Worm (Caenorhabditis elegans) whole organism, young adult: ENCODE results near the gene sti-1.

Source experiments
- B0035.1 ChIP-seq: sonication (generic microtip); optimal IDR thresholded peaks from 2 replicates; lab custom pipeline; 2016; ENCODE audit warnings: missing genetic modification characterization, mild to moderate bottlenecking, missing compliant biosample characterization, missing genotype, missing genetic modification reagents
- B0261.1 ChIP-seq: sonication (generic microtip); optimal IDR thresholded peaks from 2 replicates; lab custom pipeline; 2016; ENCODE audit warnings: mild to moderate bottlenecking, missing genetic modification characterization, moderate library complexity, missing compliant biosample characterization
- B0336.3 ChIP-seq: fragments of 200-800 bp; sonication (Bioruptor generic); IDR thresholded peaks from 2 replicates; pipeline ENCODE4 v1.3.6; 2022; ENCODE audit warnings: missing genetic modification characterization, missing compliant biosample characterization
- F22D6.2 ChIP-seq: sonication (generic microtip); optimal IDR thresholded peaks from 2 replicates; lab custom pipeline; 2016; ENCODE audit warnings: mild to moderate bottlenecking, missing genetic modification characterization, missing compliant biosample characterization
- F52B5.7 ChIP-seq: sonication (generic microtip); optimal IDR thresholded peaks from 2 replicates; lab custom pipeline; 2016; ENCODE audit warnings: mild to moderate bottlenecking, missing genetic modification characterization, missing compliant biosample characterization
- K11D2.4 ChIP-seq: fragments of 200-800 bp; sonication (Bioruptor generic); IDR thresholded peaks from 2 replicates; pipeline ENCODE4 v1.3.6; 2022; ENCODE audit warnings: missing genetic modification reagents, missing genetic modification characterization, missing compliant biosample characterization
- K12H6.12 ChIP-seq: fragments of 200-800 bp; sonication (Bioruptor generic); optimal IDR thresholded peaks from 2 replicates; lab custom pipeline; 2018; ENCODE audit warnings: mild to moderate bottlenecking, missing genetic modification characterization, missing compliant biosample characterization
- Y53G8AR.9 ChIP-seq: fragments of 200-800 bp; sonication (Bioruptor generic); conservative IDR thresholded peaks from 2 replicates; pipeline ENCODE4 v1.3.6; 2022; ENCODE audit warnings: missing genetic modification reagents, missing genetic modification characterization, missing compliant biosample characterization
- Y56A3A.18 ChIP-seq: fragments of 200-800 bp; sonication (Bioruptor generic); IDR thresholded peaks from 2 replicates; pipeline ENCODE4 v1.3.6; 2022; ENCODE audit warnings: missing genetic modification reagents, missing genetic modification characterization, missing compliant biosample characterization
- Y67H2A.10 ChIP-seq: fragments of 200-800 bp; sonication (Bioruptor generic); conservative IDR thresholded peaks from 2 replicates; pipeline ENCODE4 v1.3.6; 2022; ENCODE audit warnings: missing genetic modification reagents, missing genetic modification characterization, missing compliant biosample characterization
- Y95B8A.8 ChIP-seq: fragments of 200-800 bp; sonication (Bioruptor generic); IDR thresholded peaks from 2 replicates; pipeline ENCODE4 v1.3.6; 2022; ENCODE audit warnings: missing genetic modification reagents, missing genetic modification characterization, missing compliant biosample characterization
- ZK185.1 ChIP-seq: sonication (generic microtip); optimal IDR thresholded peaks from 2 replicates; lab custom pipeline; 2016; ENCODE audit warnings: mild to moderate bottlenecking, missing genetic modification characterization, missing compliant biosample characterization; ENCODE audit not compliant: poor library complexity, severe bottlenecking
- ama-1 ChIP-seq, 3 experiments: fragments of 150-350 bp in 1 of 3; sonication (generic microtip) in 2 of 3; optimal IDR thresholded peaks; 2 replicates each; lab custom pipeline; 2014 to 2018; ENCODE audit warnings: missing biosample characterization in 2 of 3, missing genetic modification characterization in 2 of 3, missing genetic modification reagents in 2 of 3
- athp-1 ChIP-seq: sonication (generic microtip); optimal IDR thresholded peaks from 2 replicates; lab custom pipeline; 2017; ENCODE audit warnings: mild to moderate bottlenecking, missing genetic modification characterization, missing compliant biosample characterization
- attf-6 ChIP-seq: fragments of 200-800 bp; sonication (Bioruptor generic); IDR thresholded peaks from 2 replicates; pipeline ENCODE4 v1.3.6; 2022; ENCODE audit warnings: missing genetic modification reagents, missing genetic modification characterization, missing compliant biosample characterization
- ccch-3 ChIP-seq: fragments of 200-800 bp; sonication (Bioruptor generic); optimal IDR thresholded peaks from 2 replicates; lab custom pipeline; 2018; ENCODE audit warnings: mild to moderate bottlenecking, missing genetic modification characterization, missing compliant biosample characterization
- ceh-79 ChIP-seq: sonication (generic microtip); optimal IDR thresholded peaks from 2 replicates; lab custom pipeline; 2017; ENCODE audit warnings: mild to moderate bottlenecking, missing genetic modification characterization, missing compliant biosample characterization
- egl-44 ChIP-seq: fragments of 200-800 bp; sonication (Bioruptor generic); IDR thresholded peaks from 2 replicates; pipeline ENCODE4 v1.3.6; 2022; ENCODE audit warnings: missing genetic modification reagents, missing genetic modification characterization, missing compliant biosample characterization
- egrh-3 ChIP-seq: fragments of 200-800 bp; sonication (Bioruptor generic); IDR thresholded peaks from 2 replicates; pipeline ENCODE4 v1.3.6; 2022; ENCODE audit warnings: missing genetic modification reagents, missing genetic modification characterization, missing compliant biosample characterization
- hmg-20 ChIP-seq: fragments of 200-800 bp; sonication (Bioruptor generic); IDR thresholded peaks from 2 replicates; pipeline ENCODE4 v1.3.6; 2022; ENCODE audit warnings: missing genetic modification reagents, missing genetic modification characterization, missing compliant biosample characterization
- let-526 ChIP-seq: fragments of 200-800 bp; sonication (Bioruptor generic); IDR thresholded peaks from 2 replicates; pipeline ENCODE4 v1.3.6; 2022; ENCODE audit warnings: missing genetic modification reagents, missing genetic modification characterization, missing compliant biosample characterization
- let-607 ChIP-seq, 2 experiments: fragments of 200-800 bp in 1 of 2; sonication (Bioruptor generic) in 1 of 2; sonication (generic microtip) in 1 of 2; optimal IDR thresholded peaks; 2 replicates each; lab custom pipeline; 2016 to 2018; ENCODE audit warnings: mild to moderate bottlenecking in 2 of 2, missing compliant biosample characterization in 2 of 2, missing genetic modification characterization in 2 of 2, moderate library complexity in 2 of 2, missing genotype in 1 of 2
- lin-35 ChIP-seq, 3 experiments: fragments of 150-350 bp in 2 of 3; sonication (generic microtip) in 1 of 3; optimal IDR thresholded peaks; 2 replicates each; lab custom pipeline; 2014 to 2018; ENCODE audit warnings: missing biosample characterization in 3 of 3, missing genetic modification characterization in 3 of 3, missing genetic modification reagents in 3 of 3
- lin-54 ChIP-seq: fragments of 200-800 bp; sonication (Bioruptor generic); optimal IDR thresholded peaks from 2 replicates; lab custom pipeline; 2018; ENCODE audit warnings: mild to moderate bottlenecking, missing genetic modification characterization, missing compliant biosample characterization
- lir-1 ChIP-seq: fragments of 200-800 bp; sonication (Bioruptor generic); conservative IDR thresholded peaks from 2 replicates; pipeline ENCODE4 v1.3.6; 2022; ENCODE audit warnings: missing genetic modification reagents, missing genetic modification characterization, missing compliant biosample characterization
- madf-10 ChIP-seq: sonication (generic microtip); optimal IDR thresholded peaks from 2 replicates; lab custom pipeline; 2016; ENCODE audit warnings: mild to moderate bottlenecking, missing genetic modification characterization, missing compliant biosample characterization
- mcd-1 ChIP-seq: fragments of 200-800 bp; sonication (Bioruptor generic); IDR thresholded peaks from 2 replicates; pipeline ENCODE4 v1.3.6; 2022; ENCODE audit warnings: missing genetic modification reagents, missing genetic modification characterization, missing compliant biosample characterization
- mes-4 ChIP-seq: sonication (generic microtip); optimal IDR thresholded peaks from 2 replicates; lab custom pipeline; 2016; ENCODE audit warnings: missing genotype, missing genetic modification characterization, missing compliant biosample characterization
- nfyb-1 ChIP-seq: fragments of 200-800 bp; sonication (Bioruptor generic); IDR thresholded peaks from 2 replicates; pipeline ENCODE4 v1.3.6; 2022; ENCODE audit warnings: missing genetic modification reagents, missing genetic modification characterization, missing compliant biosample characterization
- nhr-120 ChIP-seq: fragments of 200-800 bp; sonication (Bioruptor generic); IDR thresholded peaks from 2 replicates; pipeline ENCODE4 v1.3.6; 2022; ENCODE audit warnings: missing genetic modification characterization, missing compliant biosample characterization
- nhr-80 ChIP-seq: sonication (generic microtip); optimal IDR thresholded peaks from 2 replicates; lab custom pipeline; 2016; ENCODE audit warnings: missing genetic modification characterization, missing compliant biosample characterization
- rec-8 ChIP-seq, 2 experiments: sonication (generic microtip); optimal IDR thresholded peaks; 2 replicates each; lab custom pipeline; 2016; ENCODE audit warnings: mild to moderate bottlenecking in 2 of 2, missing genetic modification characterization in 2 of 2, missing genetic modification reagents in 2 of 2, missing genotype in 2 of 2, missing biosample characterization in 1 of 2, missing compliant biosample characterization in 1 of 2, moderate library complexity in 1 of 2
- repo-1 ChIP-seq: sonication (generic microtip); optimal IDR thresholded peaks from 2 replicates; lab custom pipeline; 2017; ENCODE audit warnings: mild to moderate bottlenecking, missing genetic modification characterization, missing compliant biosample characterization
- snpc-4 ChIP-seq, 5 experiments: fragments of 150-350 bp in 1 of 5; sonication (generic microtip) in 4 of 5; optimal IDR thresholded peaks; 2 replicates each; lab custom pipeline; 2014 to 2018; ENCODE audit warnings: missing genetic modification characterization in 5 of 5, missing biosample characterization in 3 of 5, antibody characterized with exemption in 2 of 5, mild to moderate bottlenecking in 2 of 5, missing compliant biosample characterization in 2 of 5, missing genotype in 2 of 5, moderate library complexity in 2 of 5, missing genetic modification reagents in 1 of 5
- sptf-2 ChIP-seq: fragments of 200-800 bp; sonication (Bioruptor generic); optimal IDR thresholded peaks from 2 replicates; lab custom pipeline; 2018; ENCODE audit warnings: mild to moderate bottlenecking, missing genetic modification characterization, missing compliant biosample characterization
- tbp1 ChIP-seq: fragments of 200-800 bp; sonication (Bioruptor generic); optimal IDR thresholded peaks from 2 replicates; lab custom pipeline; 2018; ENCODE audit warnings: mild to moderate bottlenecking, missing genetic modification characterization, missing compliant biosample characterization
- tbx-9 ChIP-seq: sonication (generic microtip); optimal IDR thresholded peaks from 2 replicates; lab custom pipeline; 2016; ENCODE audit warnings: borderline replicate concordance, missing genetic modification characterization, inconsistent platforms, missing compliant biosample characterization
- xnd-1 ChIP-seq: sonication (generic microtip); optimal IDR thresholded peaks from 2 replicates; lab custom pipeline; 2016; ENCODE audit warnings: missing genotype, missing genetic modification reagents, missing genetic modification characterization, missing compliant biosample characterization
- ztf-25 ChIP-seq: fragments of 200-800 bp; sonication (Bioruptor generic); IDR thresholded peaks from 2 replicates; pipeline ENCODE4 v1.3.6; 2022; ENCODE audit warnings: missing genetic modification reagents, missing genetic modification characterization, missing compliant biosample characterization
- ztf-26 ChIP-seq: sonication (generic microtip); optimal IDR thresholded peaks from 2 replicates; lab custom pipeline; 2017; ENCODE audit warnings: missing genetic modification characterization, missing compliant biosample characterization
- ztf-28 ChIP-seq: fragments of 200-800 bp; sonication (Bioruptor generic); IDR thresholded peaks from 2 replicates; pipeline ENCODE4 v1.3.6; 2022; ENCODE audit warnings: missing genetic modification reagents, missing genetic modification characterization, missing compliant biosample characterization

sti-1 gene

ce11 chrV:726573-727483 lies 46.5 kb upstream of the sti-1 start:
- no peak for TF ChIP-seq B0035.1
- no peak for TF ChIP-seq snpc-4 (GFP tag; optimal IDR thresholded peaks at IDR 0.05; lab: Kevin White, UChicago)
- no peak for TF ChIP-seq snpc-4 (tag; optimal IDR thresholded peaks at IDR 0.05; lab: Kevin White, UChicago)
- no peak for TF ChIP-seq Y67H2A.10 (GFP tag; lab: Robert Waterston, UW)
- TF ChIP-seq egrh-3 (GFP tag; lab: Robert Waterston, UW): no peak
- TF ChIP-seq madf-10 (tag; lab: Kevin White, UChicago): no peak
- TF ChIP-seq mcd-1 (GFP tag; lab: Robert Waterston, UW): no peak
- TF ChIP-seq lir-1 (GFP tag; lab: Robert Waterston, UW): no peak
- 0 out of 2 replicates have a peak, but pooled peaks have one; percentile 56 for TF ChIP-seq nhr-120
- peak; percentile 38 for TF ChIP-seq ama-1 (optimal IDR thresholded peaks at IDR 0.05; lab: Kevin White, UChicago)
- TF ChIP-seq ama-1 (GFP tag; optimal IDR thresholded peaks at IDR 0.05; lab: Kevin White, UChicago): no peak
- no peak for TF ChIP-seq athp-1 (tag; lab: Kevin White, UChicago)
- TF ChIP-seq rec-8 (tag; optimal IDR thresholded peaks at IDR 0.05; lab: Kevin White, UChicago): no peak
- no peak for TF ChIP-seq tbp1 (GFP tag; lab: Kevin White, UChicago)
- peak; percentile 35; the same call in 1 of the 2 replicates for TF ChIP-seq Y53G8AR.9
- no peak for TF ChIP-seq repo-1
- TF ChIP-seq B0336.3: peak; percentile 7; the same call in 1 of the 2 replicates
- peak; percentile 32; the same call in 1 of the 2 replicates for TF ChIP-seq K11D2.4 (GFP tag; lab: Robert Waterston, UW)
- peak; percentile 29 for TF ChIP-seq nhr-80 (tag; lab: Kevin White, UChicago)
- TF ChIP-seq attf-6 (GFP tag; lab: Robert Waterston, UW): no peak
- TF ChIP-seq nfyb-1 (GFP tag; lab: Robert Waterston, UW): peak; percentile 10; the same call in 1 of the 2 replicates
- peak; percentile 18; the same call in 1 of the 2 replicates for TF ChIP-seq Y95B8A.8 (GFP tag; lab: Robert Waterston, UW)
- TF ChIP-seq hmg-20 (GFP tag; lab: Robert Waterston, UW): no peak; the same call in 1 of the 2 replicates
- no peak for TF ChIP-seq B0261.1 (tag; lab: Kevin White, UChicago)
- no peak for TF ChIP-seq ccch-3 (GFP tag; lab: Kevin White, UChicago)
- peak; percentile 0 to 33 for TF ChIP-seq let-607 (tag; optimal IDR thresholded peaks at IDR 0.05; lab: Kevin White, UChicago)
- no peak for TF ChIP-seq ztf-26
- TF ChIP-seq ztf-28: 0 out of 2 replicates have a peak, but pooled peaks have one; percentile 10
- TF ChIP-seq Y56A3A.18: peak; percentile 41; the same call in 1 of the 2 replicates
- TF ChIP-seq tbx-9 (tag; lab: Kevin White, UChicago): no peak
- peak; percentile 1 for TF ChIP-seq K12H6.12 (tag; lab: Kevin White, UChicago)
- no peak for TF ChIP-seq lin-35 (GFP tag; optimal IDR thresholded peaks at IDR 0.05; lab: Kevin White, UChicago)

- TF ChIP-seq xnd-1 (tag; lab: Kevin White, UChicago): no peak
- peak; percentile 13 for TF ChIP-seq nhr-80 (tag; lab: Kevin White, UChicago)
- no peak for TF ChIP-seq lin-54
- TF ChIP-seq mes-4: no peak
- peak; percentile 83 for TF ChIP-seq F52B5.7 (tag; lab: Kevin White, UChicago)
- peak; percentile 28 for TF ChIP-seq F22D6.2 (tag; lab: Kevin White, UChicago)
- peak; percentile 10 for TF ChIP-seq tbp1 (GFP tag; lab: Kevin White, UChicago)
- TF ChIP-seq nhr-120: no peak
- peak; percentile 64 for TF ChIP-seq sptf-2 (GFP tag; lab: Kevin White, UChicago)
- no peak; the same call in 1 of the 2 replicates for TF ChIP-seq egrh-3 (GFP tag; lab: Robert Waterston, UW)
- TF ChIP-seq ceh-79 (tag; lab: Kevin White, UChicago): peak; percentile 76
- TF ChIP-seq rec-8 (tag; optimal IDR thresholded peaks at IDR 0.05; lab: Kevin White, UChicago): peak in 1 of 2 experiments; percentile 41
- TF ChIP-seq let-526 (GFP tag; lab: Robert Waterston, UW): 0 out of 2 replicates have a peak, but pooled peaks have one; percentile 23
- TF ChIP-seq ztf-25 (GFP tag; lab: Robert Waterston, UW): 0 out of 2 replicates have a peak, but pooled peaks have one; percentile 46
- peak; percentile 43 for TF ChIP-seq madf-10 (tag; lab: Kevin White, UChicago)
- TF ChIP-seq ZK185.1 (tag; lab: Kevin White, UChicago): peak; percentile 27
- TF ChIP-seq athp-1 (tag; lab: Kevin White, UChicago): peak; percentile 61
- no peak for TF ChIP-seq egl-44 (GFP tag; lab: Robert Waterston, UW)
Observed at ce11 chrV:727484-728351, 45.6 kb upstream of the sti-1 start, which contains the start of the genes icl-1 and srh-2. TSS of gene icl-1 (minus strand) at chrV:728004. TSS of gene srh-2 (plus strand) at chrV:728301.
